Fruit fly (Drosophila melanogaster): ENCODE results near the gene CG17192.
A peak's percentile ranks its signal among the peaks of the same experiment; 100 is the strongest.

CG17192 gene

DNA sequence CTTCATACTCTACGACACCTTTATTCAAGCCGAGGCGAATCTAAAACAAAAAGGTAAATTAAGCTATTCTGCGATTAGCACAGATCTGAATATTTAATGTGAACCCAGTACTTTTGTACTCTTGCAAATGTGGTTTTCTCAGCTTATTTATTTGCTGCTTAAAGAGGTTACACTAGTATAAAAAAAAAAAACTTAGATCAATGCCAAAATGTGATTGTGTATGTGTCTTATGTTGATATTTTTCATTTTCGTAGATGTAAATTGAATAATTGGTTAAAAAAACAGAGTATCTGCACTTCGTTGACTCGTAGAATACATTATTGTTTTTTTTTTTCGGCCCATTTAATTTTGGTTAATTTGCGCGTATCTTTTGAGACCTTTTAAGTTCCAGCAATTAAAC, 48.3 kb downstream of the CG17192 start:
- no peak for TF ChIP-seq CG5204 (GFP tag; optimal IDR thresholded peaks at IDR 0.05)
- TF ChIP-seq CG14711 (tag; optimal IDR thresholded peaks at IDR 0.05) = peak; percentile 24
- TF ChIP-seq ovo (GFP tag; optimal IDR thresholded peaks at IDR 0.05) = no peak
- peak; percentile 22 for TF ChIP-seq tj (GFP tag; optimal IDR thresholded peaks at IDR 0.05)
- peak; percentile 37 for TF ChIP-seq bab1 (GFP tag; optimal IDR thresholded peaks at IDR 0.05)

DNA sequence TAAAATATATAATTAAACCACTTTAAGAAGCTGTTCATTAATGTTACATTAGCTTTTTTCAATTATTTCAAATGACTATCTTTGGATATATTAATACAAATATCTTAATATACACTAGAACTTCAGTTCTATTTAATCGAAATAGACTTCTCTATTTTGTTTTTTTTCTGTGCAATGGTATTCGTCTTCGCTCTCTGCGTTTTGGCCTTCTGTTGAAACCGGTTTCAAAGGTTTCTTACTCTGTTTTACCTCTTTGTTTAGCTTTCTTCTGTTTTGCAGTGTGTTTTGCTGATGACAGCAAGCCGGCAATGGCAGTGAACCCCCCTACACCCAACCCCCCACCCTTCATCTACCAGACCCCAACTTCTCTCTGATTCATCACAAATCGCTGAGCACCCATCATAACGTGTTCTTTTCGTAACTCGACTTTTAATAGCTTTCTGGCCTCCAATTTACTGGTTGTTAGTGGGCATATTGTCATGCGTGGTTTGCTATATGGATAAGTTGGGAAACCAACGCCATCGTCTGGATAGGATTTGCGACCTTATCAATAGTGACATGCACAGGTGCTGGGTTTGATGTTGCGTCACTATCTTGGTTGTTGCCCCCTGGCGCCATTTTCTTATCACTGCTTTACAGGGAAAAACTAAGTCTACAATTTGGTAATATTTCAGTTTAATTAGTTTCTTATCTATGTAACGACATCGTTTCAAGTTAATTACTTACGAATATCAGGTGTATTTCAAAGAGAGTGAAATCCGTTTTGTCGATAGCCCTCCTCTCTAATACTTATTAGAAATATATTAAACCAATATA, 49.1 kb downstream of the CG17192 start:
- no peak for TF ChIP-seq CG12768 (GFP tag; optimal IDR thresholded peaks at IDR 0.05)
- peak; percentile 26 for TF ChIP-seq kay (GFP tag; ENCODE audit: borderline replicate concordance)
- peak; percentile 96 for TF ChIP-seq tj (GFP tag; optimal IDR thresholded peaks at IDR 0.05)
- peak; percentile 50 for TF ChIP-seq bab1 (GFP tag; optimal IDR thresholded peaks at IDR 0.05)
- no peak for TF ChIP-seq ovo (GFP tag; optimal IDR thresholded peaks at IDR 0.05)
- no peak for TF ChIP-seq cic (GFP tag; optimal IDR thresholded peaks at IDR 0.05)
- TF ChIP-seq CG5204 (GFP tag; optimal IDR thresholded peaks at IDR 0.05) = no peak
- no peak for TF ChIP-seq Crg-1 (GFP tag; optimal IDR thresholded peaks at IDR 0.05)
- peak; percentile 8 for TF ChIP-seq CG33017 (tag; optimal IDR thresholded peaks at IDR 0.05)
- no peak for TF ChIP-seq CG7101 (tag; optimal IDR thresholded peaks at IDR 0.05)
- no peak for TF ChIP-seq CG1620 (GFP tag; optimal IDR thresholded peaks at IDR 0.05)

DNA sequence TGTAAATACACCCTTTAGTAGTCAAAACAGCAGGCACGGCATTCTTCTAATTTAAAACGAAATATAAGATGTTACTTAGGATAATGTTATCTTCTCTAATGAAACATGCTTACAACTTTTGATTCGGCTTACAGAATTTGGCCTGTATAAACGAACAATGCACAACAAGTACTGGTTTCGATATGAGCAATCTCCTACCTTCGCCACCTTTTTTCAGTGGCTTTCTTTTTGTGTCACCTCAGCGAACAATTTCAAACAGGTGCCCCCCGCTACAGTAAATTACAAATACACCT, 49.8 kb downstream of the CG17192 start:
- TF ChIP-seq kay (GFP tag; ENCODE audit: borderline replicate concordance) (peak; percentile 57), CG33017 (tag; optimal IDR thresholded peaks at IDR 0.05) (no peak)

DNA sequence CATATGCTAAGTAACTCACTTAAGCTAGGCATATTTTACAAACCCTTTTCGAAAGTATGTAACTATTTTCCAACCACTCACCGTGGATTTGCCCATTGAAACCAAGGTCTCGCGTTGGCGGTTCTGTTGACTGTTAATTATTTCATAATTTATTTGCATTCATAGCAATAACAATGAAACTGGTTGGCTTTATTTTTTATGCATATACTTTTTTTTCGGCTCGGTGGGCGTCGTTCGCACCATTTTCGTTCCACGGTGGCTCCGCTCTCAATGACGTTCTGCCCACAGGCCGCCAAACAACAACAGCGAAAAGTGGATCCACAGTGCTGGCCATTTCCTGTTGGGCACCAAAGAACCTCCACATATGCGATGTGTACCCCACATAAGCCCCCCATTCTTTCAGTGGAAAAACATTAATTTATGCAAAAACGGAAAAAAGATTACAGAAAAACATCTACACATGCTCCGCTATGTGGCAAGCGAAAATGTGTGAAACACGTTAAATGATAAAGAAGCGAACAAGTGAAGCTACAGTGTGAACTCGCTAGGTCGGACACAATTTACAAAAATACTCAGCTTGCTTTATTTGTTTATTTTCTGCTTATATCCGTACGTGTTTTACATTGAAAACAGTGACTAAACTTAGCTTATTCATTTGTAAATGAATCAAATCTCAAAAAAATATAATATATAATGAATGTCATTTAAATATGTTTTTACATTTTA, 50.3 kb downstream of the CG17192 start:
- no peak for TF ChIP-seq CG11617 (GFP tag; optimal IDR thresholded peaks at IDR 0.05)
- TF ChIP-seq cnc (optimal IDR thresholded peaks at IDR 0.05) = no peak
- TF ChIP-seq tj (GFP tag; optimal IDR thresholded peaks at IDR 0.05) = peak; percentile 13
- no peak for TF ChIP-seq cic (GFP tag; optimal IDR thresholded peaks at IDR 0.05)
- peak; percentile 28 for TF ChIP-seq bab1 (GFP tag; optimal IDR thresholded peaks at IDR 0.05)
- no peak for TF ChIP-seq CG7101 (tag; optimal IDR thresholded peaks at IDR 0.05)
- TF ChIP-seq CG1620 (GFP tag; optimal IDR thresholded peaks at IDR 0.05) = no peak
